Worm (Caenorhabditis elegans) whole organism, young adult: ENCODE measurements around the gene nlr-1.
"Not testable (repeated sequence)": the region's sequence is repeated elsewhere in the genome, so short reads cannot be mapped to it uniquely, and the experiment has no call there.

ENCODE experiments used
- B0336.3 ChIP-seq: fragments of 200-800 bp; sonication (Bioruptor generic); IDR thresholded peaks from 2 replicates; pipeline ENCODE4 v1.3.6; 2022; ENCODE audit warnings: missing genetic modification characterization, missing compliant biosample characterization
- C17E4.6 ChIP-seq: fragments of 200-800 bp; sonication (Bioruptor generic); IDR thresholded peaks from 2 replicates; pipeline ENCODE4 v1.3.6; 2022; ENCODE audit warnings: missing genetic modification reagents, missing genetic modification characterization, missing compliant biosample characterization
- F10E7.11 ChIP-seq: sonication (generic microtip); optimal IDR thresholded peaks from 2 replicates; lab custom pipeline; 2017; ENCODE audit warnings: mild to moderate bottlenecking, missing genetic modification characterization, moderate library complexity, missing compliant biosample characterization
- F22D6.2 ChIP-seq: sonication (generic microtip); optimal IDR thresholded peaks from 2 replicates; lab custom pipeline; 2016; ENCODE audit warnings: mild to moderate bottlenecking, missing genetic modification characterization, missing compliant biosample characterization
- F23B12.7 ChIP-seq: sonication (generic microtip); optimal IDR thresholded peaks from 2 replicates; lab custom pipeline; 2017; ENCODE audit warnings: missing genetic modification characterization, mild to moderate bottlenecking, missing compliant biosample characterization, antibody characterized with exemption, moderate library complexity; ENCODE audit not compliant: insufficient read depth
- F49E8.2 ChIP-seq: sonication (generic microtip); optimal IDR thresholded peaks from 3 replicates; lab custom pipeline; 2017; ENCODE audit warnings: missing genetic modification characterization, mild to moderate bottlenecking, missing compliant biosample characterization, antibody characterized with exemption, moderate library complexity; ENCODE audit not compliant: insufficient read depth
- F57A8.1 ChIP-seq: fragments of 200-800 bp; sonication (Bioruptor generic); optimal IDR thresholded peaks from 2 replicates; lab custom pipeline; 2018; ENCODE audit warnings: mild to moderate bottlenecking, missing genetic modification characterization, moderate library complexity, missing compliant biosample characterization
- Y53F4B.3 ChIP-seq: fragments of 200-800 bp; sonication (Bioruptor generic); IDR thresholded peaks from 2 replicates; pipeline ENCODE4 v1.3.6; 2022; ENCODE audit warnings: missing genetic modification reagents, missing genetic modification characterization, missing compliant biosample characterization
- Y79H2A.3 ChIP-seq: fragments of 200-800 bp; sonication (Bioruptor generic); conservative IDR thresholded peaks from 2 replicates; pipeline ENCODE4 v1.3.6; 2022; ENCODE audit warnings: missing genetic modification reagents, missing genetic modification characterization, missing compliant biosample characterization
- aptf-2 ChIP-seq: fragments of 200-800 bp; sonication (Bioruptor generic); conservative IDR thresholded peaks from 2 replicates; pipeline ENCODE4 v1.3.6; 2022; ENCODE audit warnings: missing genetic modification reagents, missing genetic modification characterization, missing compliant biosample characterization
- aptf-3 ChIP-seq: fragments of 200-800 bp; sonication (Bioruptor generic); IDR thresholded peaks from 2 replicates; pipeline ENCODE4 v1.3.6; 2022; ENCODE audit warnings: missing genetic modification characterization, missing compliant biosample characterization
- atf-7 ChIP-seq: sonication (generic microtip); optimal IDR thresholded peaks from 2 replicates; lab custom pipeline; 2017; ENCODE audit warnings: mild to moderate bottlenecking, missing genetic modification characterization, missing compliant biosample characterization
- athp-1 ChIP-seq: sonication (generic microtip); optimal IDR thresholded peaks from 2 replicates; lab custom pipeline; 2017; ENCODE audit warnings: mild to moderate bottlenecking, missing genetic modification characterization, missing compliant biosample characterization
- cebp-2 ChIP-seq: fragments of 200-800 bp; sonication (Bioruptor generic); IDR thresholded peaks from 2 replicates; pipeline ENCODE4 v1.3.6; 2022; ENCODE audit warnings: missing genetic modification characterization, missing compliant biosample characterization
- ceh-27 ChIP-seq: fragments of 200-800 bp; sonication (Bioruptor generic); optimal IDR thresholded peaks from 2 replicates; lab custom pipeline; 2018; ENCODE audit warnings: mild to moderate bottlenecking, missing genetic modification characterization, moderate library complexity, missing compliant biosample characterization
- dpl-1 ChIP-seq: fragments of 150-350 bp; optimal IDR thresholded peaks from 2 replicates; lab custom pipeline; 2014; ENCODE audit warnings: missing biosample characterization, missing genetic modification reagents, missing genetic modification characterization
- efl-1 ChIP-seq: fragments of 150-350 bp; optimal IDR thresholded peaks from 2 replicates; lab custom pipeline; 2014; ENCODE audit warnings: missing biosample characterization, missing genetic modification reagents, missing genetic modification characterization
- egl-44 ChIP-seq: fragments of 200-800 bp; sonication (Bioruptor generic); IDR thresholded peaks from 2 replicates; pipeline ENCODE4 v1.3.6; 2022; ENCODE audit warnings: missing genetic modification reagents, missing genetic modification characterization, missing compliant biosample characterization
- ekl-4 ChIP-seq: fragments of 200-800 bp; sonication (Bioruptor generic); IDR thresholded peaks from 2 replicates; pipeline ENCODE4 v1.3.6; 2022; ENCODE audit warnings: missing genetic modification reagents, missing genetic modification characterization, missing compliant biosample characterization
- fkh-3 ChIP-seq: sonication (generic microtip); optimal IDR thresholded peaks from 2 replicates; lab custom pipeline; 2016; ENCODE audit warnings: mild to moderate bottlenecking, missing genetic modification characterization, missing compliant biosample characterization
- hmg-1.2 ChIP-seq: fragments of 200-800 bp; sonication (Bioruptor generic); IDR thresholded peaks from 2 replicates; pipeline ENCODE4 v1.3.6; 2022; ENCODE audit warnings: missing genetic modification reagents, missing genetic modification characterization, missing compliant biosample characterization
- let-526 ChIP-seq: fragments of 200-800 bp; sonication (Bioruptor generic); IDR thresholded peaks from 2 replicates; pipeline ENCODE4 v1.3.6; 2022; ENCODE audit warnings: missing genetic modification reagents, missing genetic modification characterization, missing compliant biosample characterization
- let-607 ChIP-seq, 2 experiments: fragments of 200-800 bp in 1 of 2; sonication (Bioruptor generic) in 1 of 2; sonication (generic microtip) in 1 of 2; optimal IDR thresholded peaks; 2 replicates each; lab custom pipeline; 2016 to 2018; ENCODE audit warnings: mild to moderate bottlenecking in 2 of 2, missing compliant biosample characterization in 2 of 2, missing genetic modification characterization in 2 of 2, moderate library complexity in 2 of 2, missing genotype in 1 of 2
- lin-26 ChIP-seq: fragments of 200-800 bp; sonication (Bioruptor generic); IDR thresholded peaks from 2 replicates; pipeline ENCODE4 v1.3.6; 2022; ENCODE audit warnings: missing genetic modification reagents, missing genetic modification characterization, missing compliant biosample characterization
- lin-35 ChIP-seq, 3 experiments: fragments of 150-350 bp in 2 of 3; sonication (generic microtip) in 1 of 3; optimal IDR thresholded peaks; 2 replicates each; lab custom pipeline; 2014 to 2018; ENCODE audit warnings: missing biosample characterization in 3 of 3, missing genetic modification characterization in 3 of 3, missing genetic modification reagents in 3 of 3
- lsl-1 ChIP-seq: fragments of 200-800 bp; sonication (Bioruptor generic); optimal IDR thresholded peaks from 2 replicates; lab custom pipeline; 2018; ENCODE audit warnings: mild to moderate bottlenecking, missing genetic modification characterization, moderate library complexity, missing compliant biosample characterization
- madf-10 ChIP-seq: sonication (generic microtip); optimal IDR thresholded peaks from 2 replicates; lab custom pipeline; 2016; ENCODE audit warnings: mild to moderate bottlenecking, missing genetic modification characterization, missing compliant biosample characterization
- nhr-27 ChIP-seq: fragments of 200-800 bp; sonication (Bioruptor generic); optimal IDR thresholded peaks from 2 replicates; lab custom pipeline; 2018; ENCODE audit warnings: mild to moderate bottlenecking, missing genetic modification characterization, moderate library complexity, missing compliant biosample characterization
- pbrm-1 ChIP-seq: fragments of 200-800 bp; sonication (Bioruptor generic); IDR thresholded peaks from 2 replicates; pipeline ENCODE4 v1.3.6; 2022; ENCODE audit warnings: missing genetic modification reagents, missing genetic modification characterization, missing compliant biosample characterization
- pha-4 ChIP-seq: fragments of 150-350 bp; sonication (generic microtip); optimal IDR thresholded peaks from 2 replicates; lab custom pipeline; 2014; ENCODE audit warnings: missing biosample characterization, missing genetic modification reagents, missing genetic modification characterization
- somi-1 ChIP-seq: fragments of 200-800 bp; sonication (Bioruptor generic); optimal IDR thresholded peaks from 2 replicates; lab custom pipeline; 2018; ENCODE audit warnings: mild to moderate bottlenecking, missing genetic modification characterization, missing compliant biosample characterization
- ztf-26 ChIP-seq: sonication (generic microtip); optimal IDR thresholded peaks from 2 replicates; lab custom pipeline; 2017; ENCODE audit warnings: missing genetic modification characterization, missing compliant biosample characterization
- ztf-6 ChIP-seq: fragments of 200-800 bp; sonication (Bioruptor generic); IDR thresholded peaks from 2 replicates; pipeline ENCODE4 v1.3.6; 2022; ENCODE audit warnings: missing genetic modification reagents, missing genetic modification characterization, missing compliant biosample characterization

nlr-1 gene

DNA sequence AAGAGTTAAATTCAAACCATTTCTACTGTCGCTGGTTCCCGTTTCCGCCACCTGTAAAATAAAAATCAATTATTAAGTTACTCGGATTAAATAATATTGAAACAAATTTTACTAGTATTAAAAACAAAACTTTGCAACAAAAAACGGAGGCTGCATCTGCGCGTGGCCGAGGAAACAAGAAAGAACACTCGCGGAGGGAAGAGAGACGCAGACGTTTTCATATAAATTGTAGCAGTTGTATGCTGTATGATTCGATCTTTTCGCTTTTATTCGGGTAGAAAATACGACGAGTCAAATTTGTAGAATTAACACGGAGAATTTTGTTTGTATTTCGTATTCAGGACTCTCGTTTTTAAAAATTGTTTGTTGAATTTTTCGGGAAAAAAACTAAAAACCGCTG, 32.5 kb downstream of the nlr-1 start, which contains the start of gene B0001.3:
Gene B0001.3, minus strand, starts transcription at position 55 of the 400 bp plus-strand sequence.
- TF ChIP-seq F23B12.7 (tag; lab: Kevin White, UChicago) (no peak), madf-10 (tag; lab: Kevin White, UChicago) (no peak), dpl-1 (no peak), B0336.3 (no peak), ceh-27 (GFP tag; lab: Kevin White, UChicago) (no peak), efl-1 (GFP tag; lab: Kevin White, UChicago) (no peak), athp-1 (tag; lab: Kevin White, UChicago) (no peak), aptf-2 (GFP tag; lab: Robert Waterston, UW) (no peak), Y53F4B.3 (GFP tag; lab: Robert Waterston, UW) (no peak), Y79H2A.3 (GFP tag; lab: Robert Waterston, UW) (no peak)

DNA sequence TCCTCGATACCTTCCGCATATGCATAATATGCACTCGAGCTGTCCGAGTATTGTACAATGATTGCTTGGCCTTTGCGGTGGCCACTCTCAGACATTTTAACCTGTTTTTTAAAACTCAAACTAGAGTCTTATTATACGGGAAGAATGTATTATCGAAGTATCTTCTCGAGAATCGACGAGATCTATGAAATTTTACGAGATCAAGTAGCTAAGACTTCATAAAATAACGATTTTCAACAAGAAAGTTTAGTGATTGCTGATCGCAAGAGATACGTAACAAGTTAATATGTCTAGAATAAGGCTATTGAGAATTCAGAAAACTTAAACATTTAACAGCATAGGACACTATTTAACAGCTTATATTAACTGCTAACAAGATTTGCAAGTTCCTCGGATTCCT, 34.9 kb downstream of the nlr-1 start, which contains the start of gene B0001.5:
Gene B0001.5, minus strand, starts transcription at position 101 of the 400 bp plus-strand sequence.
- TF ChIP-seq ekl-4 (GFP tag; lab: Robert Waterston, UW) (no peak), F22D6.2 (tag; lab: Kevin White, UChicago) (no peak), lin-35 (GFP tag; optimal IDR thresholded peaks at IDR 0.05; lab: Kevin White, UChicago) (no peak), F57A8.1 (GFP tag; lab: Kevin White, UChicago) (no peak), lsl-1 (GFP tag; lab: Kevin White, UChicago) (no peak), F49E8.2 (tag; lab: Kevin White, UChicago) (no peak), nhr-27 (no peak), pha-4 (tag; lab: Kevin White, UChicago) (no peak), aptf-2 (GFP tag; lab: Robert Waterston, UW) (no peak), atf-7 (no peak), aptf-3 (GFP tag; lab: Robert Waterston, UW) (no peak), hmg-1.2 (GFP tag; lab: Robert Waterston, UW) (no peak), pbrm-1 (GFP tag; lab: Robert Waterston, UW) (no peak), C17E4.6 (GFP tag; lab: Robert Waterston, UW) (no peak), let-607 (tag; optimal IDR thresholded peaks at IDR 0.05; lab: Kevin White, UChicago) (no peak), let-526 (GFP tag; lab: Robert Waterston, UW) (no peak), ztf-26 (tag; lab: Kevin White, UChicago) (no peak), lin-26 (GFP tag; lab: Robert Waterston, UW) (no peak), egl-44 (GFP tag; lab: Robert Waterston, UW) (no peak), F10E7.11 (no peak)

DNA sequence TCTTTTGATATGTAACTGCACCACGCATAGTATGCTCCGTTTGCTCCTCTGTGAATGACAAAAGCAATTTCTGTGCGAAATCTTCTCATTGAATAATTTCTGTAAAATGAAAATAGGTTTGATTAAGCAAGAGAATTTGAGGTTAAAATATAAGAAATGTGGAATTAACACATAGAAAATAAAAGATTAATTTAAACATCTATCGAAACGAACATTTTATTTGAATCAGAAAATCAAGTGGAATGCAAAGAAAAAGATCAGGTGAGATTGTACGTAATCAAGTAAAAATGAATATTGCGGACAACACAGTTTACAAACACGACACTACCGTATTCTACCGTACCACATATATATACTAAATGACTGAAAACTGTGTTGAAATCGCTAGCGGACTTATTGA, 37.2 kb downstream of the nlr-1 start, which contains the start of gene B0001.8:
Gene B0001.8, minus strand, starts transcription at position 101 of the 400 bp plus-strand sequence.
- TF ChIP-seq cebp-2 (GFP tag; lab: Robert Waterston, UW): no peak
- 0 out of 2 replicates have a peak, but pooled peaks have one; percentile 41 for TF ChIP-seq Y79H2A.3 (GFP tag; lab: Robert Waterston, UW)

DNA sequence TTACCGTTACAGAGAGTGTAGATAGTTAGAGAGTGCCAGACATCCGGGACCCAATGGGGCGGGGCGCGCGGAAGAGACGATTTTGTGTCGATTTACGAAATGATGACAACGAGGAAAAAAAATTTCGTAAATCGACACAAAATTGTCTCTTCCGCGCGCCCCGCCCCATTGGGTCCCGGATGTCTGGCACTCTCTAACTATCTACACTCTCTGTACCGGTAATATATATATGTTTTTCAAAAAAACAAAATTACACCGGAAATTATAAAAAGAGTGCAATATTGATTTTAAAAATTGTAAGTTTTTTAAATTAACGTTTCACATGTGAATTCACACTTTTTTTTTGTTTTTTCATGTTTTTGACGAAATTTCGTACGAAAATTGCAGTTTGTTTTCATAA, 40.0 kb downstream of the nlr-1 start, which contains the start of gene B0001.4:
Gene B0001.4, minus strand, starts transcription at position 101 of the 400 bp plus-strand sequence.
- not testable (repeated sequence) for TF ChIP-seq somi-1 (GFP tag; lab: Kevin White, UChicago); fkh-3 (tag; lab: Kevin White, UChicago); ztf-6
